Worm (Caenorhabditis elegans) whole organism, midembryonic: ENCODE measurements around the gene lbp-7.

ENCODE experiments used
- klf-2 ChIP-seq: fragments of 200-800 bp; sonication (Bioruptor generic); conservative IDR thresholded peaks from 2 replicates; pipeline ENCODE4 v1.3.6; 2022; ENCODE audit warnings: missing genetic modification reagents, missing genetic modification characterization, missing compliant biosample characterization
- med-1 ChIP-seq: sonication (generic microtip); optimal IDR thresholded peaks from 2 replicates; lab custom pipeline; 2017; ENCODE audit warnings: missing genetic modification characterization, mild to moderate bottlenecking, missing compliant biosample characterization, antibody characterized with exemption, missing genetic modification reagents; ENCODE audit not compliant: insufficient read depth

ce11 chrV:13909400-13909799 lies 30.0 kb downstream of the lbp-7 start, which contains the start of gene C06B3.7:
- TF ChIP-seq med-1 (GFP tag; lab: Kevin White, UChicago) (no peak), klf-2 (GFP tag; lab: Robert Waterston, UW) (no peak)
